Worm (Caenorhabditis elegans) whole organism, young adult: ENCODE results near the gene nlp-1.

ENCODE experiments used
- F10E7.11 ChIP-seq: sonication (generic microtip); optimal IDR thresholded peaks from 2 replicates; lab custom pipeline; 2017; ENCODE audit warnings: mild to moderate bottlenecking, missing genetic modification characterization, moderate library complexity, missing compliant biosample characterization
- F39B2.1 ChIP-seq: fragments of 200-800 bp; sonication (Bioruptor generic); IDR thresholded peaks from 2 replicates; pipeline ENCODE4 v1.3.6; 2022; ENCODE audit warnings: missing genetic modification reagents, missing genetic modification characterization, missing compliant biosample characterization
- atf-7 ChIP-seq: sonication (generic microtip); optimal IDR thresholded peaks from 2 replicates; lab custom pipeline; 2017; ENCODE audit warnings: mild to moderate bottlenecking, missing genetic modification characterization, missing compliant biosample characterization
- ceh-58 ChIP-seq: fragments of 200-800 bp; sonication (Bioruptor generic); IDR thresholded peaks from 2 replicates; pipeline ENCODE4 v1.3.6; 2022; ENCODE audit warnings: missing genetic modification characterization, missing compliant biosample characterization
- him-1 ChIP-seq: sonication (generic microtip); optimal IDR thresholded peaks from 2 replicates; lab custom pipeline; 2016; ENCODE audit warnings: missing genotype, missing genetic modification reagents, missing genetic modification characterization, missing compliant biosample characterization
- hrde-1 ChIP-seq: sonication (generic microtip); optimal IDR thresholded peaks from 2 replicates; lab custom pipeline; 2016; ENCODE audit warnings: missing genetic modification characterization, mild to moderate bottlenecking, missing compliant biosample characterization, moderate library complexity, missing genotype, missing genetic modification reagents, borderline replicate concordance
- hsf-1 ChIP-seq: fragments of 200-800 bp; sonication (Bioruptor generic); IDR thresholded peaks from 2 replicates; pipeline ENCODE4 v1.3.6; 2022; ENCODE audit warnings: missing genetic modification reagents, missing genetic modification characterization, missing compliant biosample characterization
- let-526 ChIP-seq: fragments of 200-800 bp; sonication (Bioruptor generic); IDR thresholded peaks from 2 replicates; pipeline ENCODE4 v1.3.6; 2022; ENCODE audit warnings: missing genetic modification reagents, missing genetic modification characterization, missing compliant biosample characterization
- nhr-90 ChIP-seq: sonication (generic microtip); optimal IDR thresholded peaks from 2 replicates; lab custom pipeline; 2016; ENCODE audit warnings: missing genotype, mild to moderate bottlenecking, missing genetic modification characterization, missing compliant biosample characterization
- sptf-2 ChIP-seq: fragments of 200-800 bp; sonication (Bioruptor generic); optimal IDR thresholded peaks from 2 replicates; lab custom pipeline; 2018; ENCODE audit warnings: mild to moderate bottlenecking, missing genetic modification characterization, missing compliant biosample characterization

- TF ChIP-seq ceh-58 (no peak), F10E7.11 (tag; lab: Kevin White, UChicago) (no peak), him-1 (tag; lab: Kevin White, UChicago) (no peak), hsf-1 (GFP tag; lab: Robert Waterston, UW) (no peak), atf-7 (no peak), let-526 (GFP tag; lab: Robert Waterston, UW) (no peak), nhr-90 (tag; lab: Kevin White, UChicago) (no peak), sptf-2 (GFP tag; lab: Kevin White, UChicago) (no peak), F39B2.1 (GFP tag; lab: Robert Waterston, UW) (no peak), hrde-1 (tag; lab: Kevin White, UChicago) (no peak)
Measured at ce11 chrX:3686420-3686819, 41.0 kb upstream of the nlp-1 start.
